Worm (Caenorhabditis elegans) whole organism, L1 larva: ENCODE results near the gene tat-6.

Source experiments
- ama-1 ChIP-seq: fragments of 150-350 bp; optimal IDR thresholded peaks from 2 replicates; lab custom pipeline; 2014
- blmp-1 ChIP-seq: fragments of 150-350 bp; optimal IDR thresholded peaks from 2 replicates; lab custom pipeline; 2014; ENCODE audit warnings: missing biosample characterization, missing genetic modification characterization
- lin-13 ChIP-seq: fragments of 150-350 bp; optimal IDR thresholded peaks from 2 replicates; lab custom pipeline; 2014; ENCODE audit warnings: missing biosample characterization, missing genetic modification reagents, missing genetic modification characterization
- lin-15B ChIP-seq: fragments of 150-350 bp; sonication (generic microtip); optimal IDR thresholded peaks from 3 replicates; lab custom pipeline; 2014; ENCODE audit warnings: missing biosample characterization, missing genetic modification characterization
- sox-4 ChIP-seq: sonication (generic microtip); optimal IDR thresholded peaks from 2 replicates; lab custom pipeline; 2016; ENCODE audit warnings: missing genetic modification characterization, missing compliant biosample characterization

ce11 chrV:3106785-3107184 lies 22.1 kb upstream of the tat-6 start:
- TF ChIP-seq sox-4 (tag; lab: Kevin White, UChicago) (no peak), lin-13 (no peak), lin-15B (no peak), ama-1 (no peak), blmp-1 (no peak)
